Fruit fly (Drosophila melanogaster) whole organism, prepupa: ENCODE measurements around the gene DIP-epsilon.

Experiments
- Blimp-1 ChIP-seq: fragments of 200-800 bp; sonication (Bioruptor generic); optimal IDR thresholded peaks from 3 replicates; lab custom pipeline; 2017; ENCODE audit warnings: missing biosample characterization, missing genetic modification characterization, mild to moderate bottlenecking, moderate library complexity, missing genetic modification reagents
- CG11294 ChIP-seq: fragments of 200-800 bp; sonication (Bioruptor generic); IDR thresholded peaks from 2 replicates; pipeline ENCODE4 v1.3.6; 2022; ENCODE audit warnings: missing biosample characterization, missing genetic modification characterization
- CG11762 ChIP-seq: fragments of 200-800 bp; sonication (Bioruptor generic); optimal IDR thresholded peaks from 3 replicates; lab custom pipeline; 2016; ENCODE audit warnings: missing biosample characterization, missing genetic modification characterization; ENCODE audit not compliant: insufficient read depth
- CG11902 ChIP-seq: fragments of 200-800 bp; sonication (Bioruptor generic); optimal IDR thresholded peaks from 3 replicates; lab custom pipeline; 2016; ENCODE audit warnings: missing biosample characterization, missing genetic modification characterization
- CG1621 ChIP-seq: fragments of 200-800 bp; sonication (Bioruptor generic); optimal IDR thresholded peaks from 3 replicates; lab custom pipeline; 2018; ENCODE audit warnings: missing biosample characterization, mild to moderate bottlenecking, missing genetic modification characterization
- CG16779 ChIP-seq: fragments of 200-800 bp; sonication (Bioruptor generic); optimal IDR thresholded peaks from 3 replicates; lab custom pipeline; 2017; ENCODE audit warnings: missing biosample characterization, mild to moderate bottlenecking, missing genetic modification characterization
- CG3032 ChIP-seq: fragments of 200-800 bp; optimal IDR thresholded peaks from 2 replicates; lab custom pipeline; 2019; ENCODE audit warnings: missing biosample characterization, mild to moderate bottlenecking, missing genetic modification characterization, moderate library complexity
- CG32006 ChIP-seq: fragments of 200-800 bp; sonication (Bioruptor generic); optimal IDR thresholded peaks from 3 replicates; lab custom pipeline; 2017; ENCODE audit warnings: missing biosample characterization, mild to moderate bottlenecking, missing genetic modification characterization
- CG34406 ChIP-seq: fragments of 200-800 bp; sonication (Bioruptor generic); optimal IDR thresholded peaks from 3 replicates; lab custom pipeline; 2016; ENCODE audit warnings: missing biosample characterization, missing genetic modification characterization
- CG3919 ChIP-seq: fragments of 200-800 bp; sonication (Bioruptor generic); optimal IDR thresholded peaks from 3 replicates; lab custom pipeline; 2016; ENCODE audit warnings: missing biosample characterization, missing genetic modification characterization
- CG4318 ChIP-seq: fragments of 200-800 bp; sonication (Bioruptor generic); optimal IDR thresholded peaks from 3 replicates; lab custom pipeline; 2017; ENCODE audit warnings: missing biosample characterization, mild to moderate bottlenecking, missing genetic modification characterization
- CG6276 ChIP-seq: fragments of 200-800 bp; sonication (Bioruptor generic); optimal IDR thresholded peaks from 2 replicates; lab custom pipeline; 2017; ENCODE audit warnings: missing biosample characterization, mild to moderate bottlenecking, missing genetic modification characterization
- CG6808 ChIP-seq: fragments of 200-800 bp; sonication (Bioruptor generic); optimal IDR thresholded peaks from 3 replicates; lab custom pipeline; 2017; ENCODE audit warnings: missing biosample characterization, missing genetic modification characterization, mild to moderate bottlenecking, moderate library complexity, missing genetic modification reagents
- CG6854 ChIP-seq: fragments of 200-800 bp; sonication (Bioruptor generic); optimal IDR thresholded peaks from 2 replicates; lab custom pipeline; 2017; ENCODE audit warnings: missing biosample characterization, mild to moderate bottlenecking, missing genetic modification characterization
- CG7368 ChIP-seq: fragments of 200-800 bp; sonication (Bioruptor generic); optimal IDR thresholded peaks from 3 replicates; lab custom pipeline; 2016; ENCODE audit warnings: missing biosample characterization, missing genetic modification characterization
- CG8319 ChIP-seq: fragments of 200-800 bp; sonication (Bioruptor generic); optimal IDR thresholded peaks from 3 replicates; lab custom pipeline; 2016; ENCODE audit warnings: missing biosample characterization, missing genetic modification characterization
- Eip78C ChIP-seq: fragments of 200-800 bp; sonication (Bioruptor generic); peaks from one replicate; lab custom pipeline; 2016; ENCODE audit warnings: missing biosample characterization, missing genetic modification characterization
- Ets96B ChIP-seq: fragments of 200-800 bp; optimal IDR thresholded peaks from 2 replicates; lab custom pipeline; 2019; ENCODE audit warnings: missing biosample characterization, mild to moderate bottlenecking, missing genetic modification characterization, moderate library complexity
- Gug ChIP-seq: fragments of 200-800 bp; sonication (Bioruptor generic); IDR thresholded peaks from 2 replicates; pipeline ENCODE4 v1.3.6; 2022; ENCODE audit warnings: missing biosample characterization, missing genetic modification characterization
- Hr38 ChIP-seq: sonication (Bioruptor generic); optimal IDR thresholded peaks from 2 replicates; lab custom pipeline; 2016; ENCODE audit warnings: missing biosample characterization, missing genetic modification characterization
- Lpt ChIP-seq: fragments of 200-800 bp; sonication (Bioruptor generic); optimal IDR thresholded peaks from 3 replicates; lab custom pipeline; 2016; ENCODE audit warnings: missing biosample characterization, missing genetic modification characterization
- Met ChIP-seq: fragments of 200-800 bp; sonication (Bioruptor generic); optimal IDR thresholded peaks from 3 replicates; lab custom pipeline; 2016; ENCODE audit warnings: missing biosample characterization, missing genetic modification characterization
- Sox102F ChIP-seq: fragments of 200-800 bp; sonication (Bioruptor generic); optimal IDR thresholded peaks from 2 replicates; lab custom pipeline; 2016; ENCODE audit warnings: missing biosample characterization, mild to moderate bottlenecking, missing genetic modification characterization
- achi ChIP-seq: fragments of 200-800 bp; sonication (Bioruptor generic); optimal IDR thresholded peaks from 3 replicates; lab custom pipeline; 2016; ENCODE audit warnings: missing biosample characterization, missing genetic modification characterization
- cyc ChIP-seq: fragments of 200-800 bp; sonication (Bioruptor generic); optimal IDR thresholded peaks from 3 replicates; lab custom pipeline; 2016; ENCODE audit warnings: missing biosample characterization, missing genetic modification characterization
- dsx ChIP-seq: fragments of 200-800 bp; optimal IDR thresholded peaks from 3 replicates; lab custom pipeline; 2019; ENCODE audit warnings: missing biosample characterization, mild to moderate bottlenecking, missing genetic modification characterization, moderate library complexity; ENCODE audit not compliant: poor library complexity, severe bottlenecking
- eg ChIP-seq: fragments of 200-800 bp; sonication (Bioruptor generic); IDR thresholded peaks from 3 replicates; pipeline ENCODE4 v1.3.6; 2022; ENCODE audit warnings: missing biosample characterization, missing genetic modification characterization
- fd59A ChIP-seq: fragments of 200-800 bp; sonication (Bioruptor generic); optimal IDR thresholded peaks from 2 replicates; lab custom pipeline; 2017; ENCODE audit warnings: missing biosample characterization, mild to moderate bottlenecking, missing genetic modification characterization, missing genetic modification reagents
- fd85E ChIP-seq: fragments of 200-800 bp; sonication (Bioruptor generic); optimal IDR thresholded peaks from 3 replicates; lab custom pipeline; 2016; ENCODE audit warnings: missing biosample characterization, missing genetic modification characterization
- fkh ChIP-seq: fragments of 200-800 bp; sonication (Bioruptor generic); optimal IDR thresholded peaks from 3 replicates; lab custom pipeline; 2017; ENCODE audit warnings: missing biosample characterization, mild to moderate bottlenecking, missing genetic modification characterization, moderate library complexity
- lz ChIP-seq: fragments of 200-800 bp; sonication (Bioruptor generic); optimal IDR thresholded peaks from 3 replicates; lab custom pipeline; 2016; ENCODE audit warnings: missing biosample characterization, missing genetic modification characterization
- salr ChIP-seq, 2 experiments: fragments of 200-800 bp; sonication (Bioruptor generic); optimal IDR thresholded peaks; 3 replicates each; lab custom pipeline; 2016 to 2018; ENCODE audit warnings: missing biosample characterization in 2 of 2, missing genetic modification characterization in 2 of 2, mild to moderate bottlenecking in 1 of 2
- spab ChIP-seq: fragments of 200-800 bp; sonication (Bioruptor generic); optimal IDR thresholded peaks from 2 replicates; lab custom pipeline; 2017; ENCODE audit warnings: missing biosample characterization, mild to moderate bottlenecking, missing genetic modification characterization, missing genetic modification reagents
- ss ChIP-seq, 2 experiments: fragments of 200-800 bp; sonication (Bioruptor generic); optimal IDR thresholded peaks; 2 replicates in 1 of 2; 3 replicates in 1 of 2; lab custom pipeline; 2017 to 2018; ENCODE audit warnings: mild to moderate bottlenecking in 2 of 2, missing biosample characterization in 2 of 2, missing genetic modification characterization in 2 of 2, moderate library complexity in 1 of 2
- svp ChIP-seq: fragments of 200-800 bp; sonication (Bioruptor generic); peaks from one replicate; lab custom pipeline; 2016; ENCODE audit warnings: missing biosample characterization, missing genetic modification characterization
- topi ChIP-seq: fragments of 200-800 bp; sonication (Bioruptor generic); optimal IDR thresholded peaks from 3 replicates; lab custom pipeline; 2016; ENCODE audit warnings: missing biosample characterization, missing genetic modification characterization
- vri ChIP-seq: fragments of 200-800 bp; sonication (Bioruptor generic); optimal IDR thresholded peaks from 3 replicates; lab custom pipeline; 2016; ENCODE audit warnings: missing biosample characterization, mild to moderate bottlenecking, missing genetic modification characterization

The DIP-epsilon gene

DNA sequence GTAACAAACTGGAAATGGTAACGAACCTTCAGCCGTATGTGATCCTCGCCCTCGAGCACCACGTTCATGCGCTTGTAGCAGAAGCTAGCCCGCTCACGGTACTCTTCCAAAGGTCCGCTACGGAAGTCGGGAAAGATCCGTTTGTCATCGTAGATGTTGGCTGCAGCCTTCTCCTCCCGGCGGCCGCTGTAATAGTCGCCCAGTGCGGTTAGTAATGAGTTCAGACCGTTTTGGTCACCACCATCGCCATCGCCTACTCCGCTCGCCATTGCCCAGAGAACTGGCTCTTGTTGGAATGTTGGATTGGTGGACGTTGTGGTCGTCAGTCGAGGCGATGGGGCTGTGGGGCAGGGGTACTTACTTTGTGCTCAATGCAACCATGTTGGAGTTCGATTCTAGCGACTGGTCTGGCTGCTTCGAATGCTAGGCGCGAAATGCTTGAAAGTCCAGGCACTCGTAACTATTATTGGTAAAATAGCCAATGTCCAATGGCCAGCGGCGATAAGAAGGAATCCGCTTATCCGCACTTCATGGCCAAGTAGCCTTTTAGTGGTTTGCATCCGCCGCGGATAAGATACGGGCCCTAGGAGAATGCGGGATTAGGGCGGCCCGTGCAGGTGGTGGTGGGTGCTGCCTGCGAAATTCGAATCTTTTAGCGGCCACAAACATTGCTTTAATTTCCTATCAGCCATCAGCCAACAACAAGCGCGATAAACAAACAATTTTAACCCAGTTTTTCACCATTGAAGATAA, 36.6 kb upstream of the DIP-epsilon start (continued):
- TF ChIP-seq eg (no peak; the same call in 2 of the 3 replicates), Gug (no peak), CG3919 (GFP tag; lab: Kevin White, UChicago) (no peak), topi (GFP tag; lab: Kevin White, UChicago) (no peak), fd59A (GFP tag; lab: Kevin White, UChicago) (no peak), lz (GFP tag; lab: Kevin White, UChicago) (no peak), CG34406 (GFP tag; lab: Kevin White, UChicago) (no peak), svp (GFP tag; lab: Kevin White, UChicago) (peak; percentile 96), Hr38 (GFP tag; lab: Kevin White, UChicago) (no peak)

DNA sequence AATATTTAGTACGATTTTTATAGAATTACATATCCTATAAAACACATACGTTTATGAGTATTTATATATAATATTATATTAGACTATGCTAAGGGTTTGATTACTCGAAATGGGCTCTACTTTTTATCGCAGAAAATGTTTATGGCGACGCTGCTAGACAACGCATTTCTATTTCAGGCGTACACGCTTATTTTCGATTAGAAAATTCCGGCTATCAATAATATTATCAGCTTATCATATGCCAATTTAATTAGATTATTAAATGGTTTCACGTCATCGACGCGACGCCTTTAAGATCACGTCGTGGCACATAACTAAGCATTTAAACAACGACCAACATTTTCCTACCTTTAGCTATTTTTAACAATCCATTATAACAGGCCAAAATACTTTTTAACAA, 15.2 kb upstream of the DIP-epsilon start:
- TF ChIP-seq CG11294: no peak
- no peak for TF ChIP-seq lz (GFP tag; lab: Kevin White, UChicago)
- no peak for TF ChIP-seq CG7368 (GFP tag; lab: Kevin White, UChicago)
- no peak for TF ChIP-seq svp (GFP tag; lab: Kevin White, UChicago)
- no peak for TF ChIP-seq dsx
- TF ChIP-seq Gug: no peak
- no peak for TF ChIP-seq CG16779
- TF ChIP-seq CG6854 (GFP tag; lab: Kevin White, UChicago): no peak
- no peak for TF ChIP-seq Sox102F (GFP tag; lab: Kevin White, UChicago)
- no peak for TF ChIP-seq Blimp-1 (GFP tag; lab: Kevin White, UChicago)
- TF ChIP-seq achi (GFP tag; lab: Kevin White, UChicago): no peak
- TF ChIP-seq topi (GFP tag; lab: Kevin White, UChicago): no peak
- TF ChIP-seq CG8319 (GFP tag; lab: Kevin White, UChicago): no peak
- TF ChIP-seq spab (GFP tag; lab: Kevin White, UChicago): no peak
- TF ChIP-seq Ets96B (tag; lab: Kevin White, UChicago): no peak
- no peak for TF ChIP-seq CG11762
- no peak for TF ChIP-seq CG1621 (tag; lab: Kevin White, UChicago)
- no peak for TF ChIP-seq CG4318 (GFP tag; lab: Kevin White, UChicago)
- TF ChIP-seq cyc (GFP tag; lab: Kevin White, UChicago): no peak
- TF ChIP-seq CG11902 (GFP tag; lab: Kevin White, UChicago): no peak

DNA sequence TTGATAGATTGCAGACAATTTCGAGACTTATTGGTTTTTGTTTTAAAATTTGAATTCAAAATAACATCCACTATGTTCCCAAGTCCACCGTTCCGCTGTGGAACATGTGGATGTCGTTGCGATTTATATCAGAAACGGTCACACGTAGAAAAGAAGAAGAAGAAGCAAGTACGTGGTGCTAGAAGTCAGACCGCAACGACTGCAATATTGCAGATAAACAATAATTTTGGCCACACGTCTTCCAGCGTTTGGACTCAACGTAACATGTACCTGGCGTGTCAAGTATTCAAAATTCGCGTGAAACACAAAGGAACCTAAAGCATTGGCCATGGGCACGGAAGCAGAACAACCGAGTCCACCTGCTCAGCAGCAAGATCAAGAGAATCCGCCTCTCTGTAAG, 13.1 kb upstream of the DIP-epsilon start, which contains the start of gene Fic:
TSS of gene Fic (plus strand) at position 139 of the 400 bp plus-strand sequence.
- TF ChIP-seq Eip78C (GFP tag; lab: Kevin White, UChicago): peak; percentile 48
- no peak for TF ChIP-seq salr (GFP tag; optimal IDR thresholded peaks at IDR 0.05; lab: Kevin White, UChicago)
- TF ChIP-seq CG11762: no peak
- TF ChIP-seq CG1621 (tag; lab: Kevin White, UChicago): no peak
- no peak for TF ChIP-seq CG34406 (GFP tag; lab: Kevin White, UChicago)
- TF ChIP-seq CG3919 (GFP tag; lab: Kevin White, UChicago): no peak
- TF ChIP-seq vri (GFP tag; lab: Kevin White, UChicago): no peak
- TF ChIP-seq CG6276 (GFP tag; lab: Kevin White, UChicago): no peak
- no peak for TF ChIP-seq Ets96B (tag; lab: Kevin White, UChicago)
- TF ChIP-seq Met (GFP tag; lab: Kevin White, UChicago): no peak
- TF ChIP-seq CG4318 (GFP tag; lab: Kevin White, UChicago): no peak
- no peak for TF ChIP-seq CG3032
- TF ChIP-seq ss (GFP tag; optimal IDR thresholded peaks at IDR 0.05; lab: Kevin White, UChicago): no peak
- TF ChIP-seq fd85E (GFP tag; lab: Kevin White, UChicago): no peak
- peak; percentile 74 for TF ChIP-seq svp (GFP tag; lab: Kevin White, UChicago)
- no peak for TF ChIP-seq Lpt

dm6 chr2L:6423148-6423547, 12.0 kb upstream of the DIP-epsilon start, which contains the start of gene Tig:
TSS of gene Tig (minus strand) at chr2L:6423310.
- TF ChIP-seq CG1621 (tag; lab: Kevin White, UChicago) (no peak), CG6808 (GFP tag; lab: Kevin White, UChicago) (no peak), fkh (no peak), vri (GFP tag; lab: Kevin White, UChicago) (no peak), eg (0 out of 3 replicates have a peak, but pooled peaks have one; percentile 14), svp (GFP tag; lab: Kevin White, UChicago) (peak; percentile 86), CG32006 (GFP tag; lab: Kevin White, UChicago) (no peak), CG11902 (GFP tag; lab: Kevin White, UChicago) (no peak)
